Fruit fly (Drosophila melanogaster): ENCODE results near the gene mfas.

mfas gene

dm6 chr3R:11984441-11984840, 8.7 kb downstream of the mfas start, which contains the start of gene CG3397:
Gene CG3397, minus strand, starts transcription at chr3R:11984541.
- TF ChIP-seq CTCF (optimal IDR thresholded peaks at IDR 0.05) (no peak), CG8478 (optimal IDR thresholded peaks at IDR 0.05) (no peak)

DNA sequence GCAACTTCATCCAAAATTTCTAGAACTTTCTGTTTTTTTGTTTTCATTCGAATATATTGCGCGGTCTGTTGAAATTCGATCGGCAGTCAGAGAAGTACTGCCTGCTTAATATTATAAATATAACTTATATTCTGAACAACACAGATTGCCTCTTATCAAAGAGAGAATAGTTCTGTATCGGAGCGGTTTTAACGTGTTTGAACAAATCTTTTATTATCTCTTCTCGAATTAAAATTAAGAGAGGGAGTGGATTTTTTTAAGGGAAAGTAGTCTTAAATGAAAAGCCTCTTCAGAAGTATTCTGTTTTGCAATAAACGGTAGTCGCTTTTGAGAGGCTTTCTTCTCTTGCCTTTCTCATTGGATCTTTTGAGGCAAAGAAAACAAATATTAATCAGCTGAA, 10.6 kb downstream of the mfas start:
- TF ChIP-seq CG8478 (optimal IDR thresholded peaks at IDR 0.05) = no peak
- TF ChIP-seq CTCF (optimal IDR thresholded peaks at IDR 0.05) = no peak

dm6 chr3R:11981962-11982361, 11.2 kb downstream of the mfas start, which contains the start of gene CG12224:
Gene CG12224, minus strand, starts transcription at chr3R:11982062.
- TF ChIP-seq CTCF (optimal IDR thresholded peaks at IDR 0.05) = no peak
- TF ChIP-seq CG8478 (optimal IDR thresholded peaks at IDR 0.05) = no peak

dm6 chr3R:11979879-11980571, 13.1 kb downstream of the mfas start, which contains the start of gene CG18547:
Gene CG18547, minus strand, starts transcription at chr3R:11980390.
- TF ChIP-seq CG8478 (optimal IDR thresholded peaks at IDR 0.05) = no peak
- TF ChIP-seq CTCF (optimal IDR thresholded peaks at IDR 0.05) = no peak

- TF ChIP-seq CTCF (optimal IDR thresholded peaks at IDR 0.05) (no peak), CG8478 (optimal IDR thresholded peaks at IDR 0.05) (no peak)
These were observed 14.8 kb downstream of the mfas start for dm6 chr3R:11978278-11978677.

DNA sequence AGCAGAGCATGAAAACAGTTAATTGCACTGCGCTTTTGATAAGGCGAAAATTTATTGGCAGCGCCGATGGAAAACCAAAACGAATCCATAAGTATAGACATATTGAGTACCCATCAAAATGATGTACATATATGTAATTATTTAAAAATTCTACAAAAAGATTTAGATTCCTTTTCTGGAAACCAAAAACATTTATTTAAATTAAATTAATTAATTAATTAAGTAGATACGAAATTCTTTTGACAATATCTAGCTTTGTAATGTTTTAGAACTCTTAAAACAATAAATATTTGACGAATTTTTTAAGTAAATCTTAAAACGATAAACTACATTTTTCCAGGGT, 15.8 kb downstream of the mfas start:
- TF ChIP-seq CTCF (optimal IDR thresholded peaks at IDR 0.05) (no peak), CG8478 (optimal IDR thresholded peaks at IDR 0.05) (no peak)

DNA sequence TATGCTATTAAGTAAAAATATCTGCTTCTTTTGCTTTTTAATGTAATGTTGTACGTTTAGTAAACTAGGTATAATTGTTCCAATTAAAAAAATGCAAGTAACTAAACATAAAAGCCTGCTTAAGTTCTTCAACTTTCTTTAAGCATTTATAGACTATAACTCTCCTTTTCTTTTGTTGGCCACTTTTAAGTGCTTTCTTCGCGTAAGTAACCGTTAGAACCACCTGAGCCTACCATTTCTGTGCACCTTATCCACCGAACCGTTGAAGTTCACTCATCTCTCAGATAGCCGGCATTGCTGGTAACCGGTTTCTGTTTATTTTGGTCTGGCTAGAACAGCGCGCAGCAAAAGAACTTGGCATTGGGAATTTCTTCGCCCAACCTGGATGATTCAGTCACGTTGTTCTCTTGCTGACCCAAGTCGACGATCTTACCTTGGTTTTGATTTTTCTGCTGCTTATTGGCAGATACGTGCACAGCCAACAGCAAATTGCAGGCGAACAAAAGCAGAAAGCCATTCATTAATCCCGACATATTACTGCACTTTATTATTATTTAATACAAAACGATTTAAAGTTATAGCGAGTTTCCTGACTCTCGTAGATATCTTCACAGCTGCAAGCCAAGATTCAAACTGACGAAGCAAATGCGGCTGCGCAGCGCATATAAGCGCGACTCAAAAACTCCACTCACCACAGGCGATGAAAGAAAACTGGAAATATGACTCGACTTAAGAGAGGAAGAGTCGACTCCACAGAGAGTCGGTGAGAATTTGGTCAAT, 16.4 kb downstream of the mfas start, which contains the start of gene CG10005:
TSS of gene CG10005 (minus strand) at position 642 of the 780 bp plus-strand sequence.
- TF ChIP-seq CG8478 (optimal IDR thresholded peaks at IDR 0.05) (no peak), CTCF (optimal IDR thresholded peaks at IDR 0.05) (no peak)

DNA sequence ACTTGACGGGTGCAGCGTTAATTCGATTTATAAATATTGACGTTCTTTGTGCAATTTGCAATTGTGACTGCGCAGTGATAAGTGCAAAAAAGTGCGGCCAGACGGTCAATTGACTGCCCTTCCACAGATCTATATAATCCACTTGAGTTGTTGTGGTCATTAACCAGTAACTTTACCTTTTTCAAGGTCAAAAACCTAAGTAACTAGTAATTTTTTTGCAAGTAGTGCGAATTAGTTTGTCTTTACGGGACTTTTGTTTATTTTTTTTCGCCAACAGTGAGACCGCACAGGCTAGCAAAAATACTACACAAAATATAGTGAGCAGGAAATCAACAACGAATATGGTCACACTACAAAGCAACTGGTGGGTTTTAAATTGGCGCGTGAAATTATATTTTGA, 18.5 kb downstream of the mfas start, which contains the start of gene Tango9:
TSS of gene Tango9 (minus strand) at position 280 of the 400 bp plus-strand sequence.
- TF ChIP-seq CTCF (optimal IDR thresholded peaks at IDR 0.05) (no peak), CG8478 (optimal IDR thresholded peaks at IDR 0.05) (no peak)

DNA sequence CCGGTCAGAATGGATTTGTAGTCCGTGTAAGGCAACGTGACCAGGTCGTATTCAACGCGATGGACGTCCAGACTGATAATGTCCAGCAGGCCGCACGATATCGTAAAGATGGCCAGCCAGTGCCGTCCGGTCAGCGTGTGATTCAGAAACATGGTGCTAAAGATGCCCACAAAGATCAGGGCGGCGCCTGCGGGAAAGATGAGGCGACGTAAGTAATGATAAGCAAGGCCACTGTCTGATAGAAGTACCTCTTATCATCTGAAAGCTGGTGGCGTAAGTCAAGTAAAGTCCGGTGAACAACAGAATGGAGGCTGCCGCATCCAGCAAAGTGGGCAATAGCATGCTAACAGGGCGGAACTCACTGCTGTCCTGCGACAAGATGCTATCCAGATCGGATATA, 19.3 kb downstream of the mfas start:
- TF ChIP-seq CG8478 (optimal IDR thresholded peaks at IDR 0.05) (no peak), CTCF (optimal IDR thresholded peaks at IDR 0.05) (no peak)

DNA sequence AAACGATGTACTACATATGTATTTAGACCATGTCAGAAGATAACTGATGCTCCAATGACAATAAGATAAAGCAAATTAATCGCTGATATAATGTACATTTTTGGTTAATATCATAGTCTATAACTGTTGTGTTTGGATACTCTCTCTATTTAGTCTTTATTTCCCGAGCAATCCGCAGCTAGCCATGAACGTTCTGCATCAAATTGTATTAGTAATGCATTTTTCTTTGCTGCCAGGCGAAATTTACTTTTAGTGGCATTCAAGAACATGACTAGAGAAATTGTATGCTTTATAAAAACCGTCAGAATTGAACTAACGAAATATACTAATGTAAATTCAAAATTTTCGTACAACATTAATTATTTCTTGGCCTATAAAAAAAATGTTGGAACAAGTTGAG, 21.7 kb downstream of the mfas start, which contains the start of gene GC2:
TSS of gene GC2 (plus strand) at position 301 of the 400 bp plus-strand sequence.
- TF ChIP-seq CG8478 (optimal IDR thresholded peaks at IDR 0.05) (no peak), CTCF (optimal IDR thresholded peaks at IDR 0.05) (no peak)

DNA sequence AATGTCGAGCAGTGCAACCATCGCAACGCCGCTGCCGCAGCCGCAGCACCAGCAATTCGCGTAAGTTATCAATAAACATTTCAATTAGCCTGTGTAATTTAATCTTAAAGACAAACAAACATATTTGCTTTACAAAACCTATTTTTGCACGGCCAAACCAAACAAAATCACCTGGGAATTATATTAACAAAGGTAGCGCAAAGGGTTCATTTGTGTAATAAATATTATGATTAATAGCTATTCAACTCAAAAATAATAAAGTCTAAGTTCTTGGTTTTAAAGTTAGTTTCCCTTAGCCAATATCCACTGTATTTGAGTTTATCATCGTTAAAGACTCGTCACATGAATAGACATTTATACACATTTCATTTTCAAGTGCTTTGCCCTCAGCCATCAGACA, 23.9 kb downstream of the mfas start:
- TF ChIP-seq CTCF (optimal IDR thresholded peaks at IDR 0.05) = no peak
- TF ChIP-seq CG8478 (optimal IDR thresholded peaks at IDR 0.05) = no peak

dm6 chr3R:11968030-11968753, 24.9 kb downstream of the mfas start:
- TF ChIP-seq CTCF (optimal IDR thresholded peaks at IDR 0.05) (no peak), CG8478 (optimal IDR thresholded peaks at IDR 0.05) (no peak)

DNA sequence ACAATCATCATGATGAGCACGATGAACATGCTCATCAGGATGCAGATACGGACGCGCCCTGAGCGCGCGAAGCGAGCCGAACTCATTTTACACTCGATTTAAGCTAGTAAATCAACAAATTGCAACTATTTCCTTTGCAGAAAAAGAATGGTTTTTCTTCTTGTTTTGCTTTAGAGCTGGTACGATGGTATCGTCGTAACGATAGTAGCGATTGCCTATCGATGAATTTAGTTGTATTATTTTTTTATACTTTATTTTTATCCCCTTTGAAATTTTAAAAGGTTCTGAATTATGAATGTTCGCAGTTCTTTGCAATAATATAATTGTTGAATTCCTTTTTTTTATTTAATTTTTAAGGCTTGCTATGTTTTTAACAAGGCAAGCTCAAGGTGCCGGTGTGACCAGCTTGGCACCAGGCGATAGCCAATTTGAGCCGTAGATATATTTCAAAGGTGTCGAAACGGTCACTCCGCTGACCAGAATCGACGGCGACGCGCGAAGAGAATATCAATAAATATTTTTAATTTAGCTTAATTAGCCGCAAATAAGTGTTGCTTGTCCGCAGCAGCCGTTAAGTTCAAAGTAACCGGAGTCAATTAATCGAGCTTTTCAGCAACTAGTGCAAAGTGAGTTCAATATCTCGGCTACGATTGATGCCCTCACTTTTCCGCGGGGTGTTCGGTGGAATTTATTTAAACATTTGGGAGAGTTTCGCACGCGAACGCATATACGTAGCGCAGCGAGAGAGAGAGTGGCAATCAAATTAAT, 25.7 kb downstream of the mfas start, which contains the start of the genes CG12213 and GC1:
TSS of gene CG12213 (minus strand) at position 430 of the 768 bp plus-strand sequence.
TSS of gene GC1 (plus strand) at position 447 of the 768 bp plus-strand sequence.
- TF ChIP-seq CTCF (optimal IDR thresholded peaks at IDR 0.05) = peak in 1 of 2 experiments; percentile 16
- no peak for TF ChIP-seq CG8478 (optimal IDR thresholded peaks at IDR 0.05)

- TF ChIP-seq CG8478 (optimal IDR thresholded peaks at IDR 0.05) (no peak), CTCF (optimal IDR thresholded peaks at IDR 0.05) (no peak)
These were observed 29.1 kb downstream of the mfas start for dm6 chr3R:11964000-11964399.

Measured in S2 (cell line).